In the genomic region with DNA sequence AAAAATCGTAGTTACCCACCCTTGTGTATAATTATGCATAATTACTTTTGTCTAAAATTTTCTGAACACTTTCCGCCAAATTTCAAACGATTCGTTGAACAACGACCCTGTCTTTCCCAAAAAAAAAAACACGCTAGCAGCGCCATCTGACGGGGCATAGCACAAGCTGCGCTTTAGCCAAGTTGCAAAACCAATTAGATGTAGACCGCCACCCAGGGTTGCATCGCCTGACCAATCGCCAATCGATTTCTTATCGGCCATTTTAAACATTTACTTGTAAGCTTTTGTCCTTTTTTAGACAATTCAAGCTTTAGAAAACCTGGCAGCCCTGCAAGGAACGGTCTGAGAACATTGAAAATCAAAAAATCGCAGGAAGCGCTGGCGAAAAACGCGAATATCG, we compare ENCODE assay signal across 1 fruit fly cellular context.
TF ChIP-seq lines count a peak whose summit lies in the region.

Gene CG3556 (plus strand): TSS at position 323 of the 400 bp plus-strand sequence.

TF ChIP-seq in whole organism, embryonic, 481 proteins besides CTCF, POLR2A, EP300 and RAD21 (continued from another document and continues in another):
- TF ChIP-seq dan (GFP tag; IDR thresholded peaks at IDR 0.05; lab: Robert Waterston, UW) = no peak
- TF ChIP-seq Scr (GFP tag; IDR thresholded peaks at IDR 0.05; lab: Robert Waterston, UW; ENCODE audit: partially characterized antibody) = peak; percentile 52
- TF ChIP-seq CG17385 (GFP tag; optimal IDR thresholded peaks at IDR 0.05; lab: Kevin White, UChicago) = no peak
- TF ChIP-seq CG18476 (GFP tag; optimal IDR thresholded peaks at IDR 0.05; lab: Kevin White, UChicago) = no peak
- TF ChIP-seq Lim3 (GFP tag; IDR thresholded peaks at IDR 0.05; lab: Robert Waterston, UW) = no peak
- no peak; the same call in 1 of the 3 replicates for TF ChIP-seq B-H1 (GFP tag; IDR thresholded peaks at IDR 0.05; lab: Robert Waterston, UW)
- no peak for TF ChIP-seq CG4328 (GFP tag; optimal IDR thresholded peaks at IDR 0.05; lab: Kevin White, UChicago)
- no peak for TF ChIP-seq CG12236 (GFP tag; optimal IDR thresholded peaks at IDR 0.05; lab: Kevin White, UChicago)
- TF ChIP-seq slou (GFP tag; optimal IDR thresholded peaks at IDR 0.05; lab: Kevin White, UChicago) = no peak
- TF ChIP-seq CG10147 (GFP tag; optimal IDR thresholded peaks at IDR 0.05; lab: Kevin White, UChicago) = no peak
- peak; percentile 78 for TF ChIP-seq CG15514 (GFP tag; optimal IDR thresholded peaks at IDR 0.05; lab: Kevin White, UChicago)
- 0 out of 2 replicates have a peak, but pooled peaks have one; percentile 7 for TF ChIP-seq klu (GFP tag; IDR thresholded peaks at IDR 0.05; lab: Robert Waterston, UW)
- TF ChIP-seq Adf1 (GFP tag; IDR thresholded peaks at IDR 0.05; lab: Robert Waterston, UW) = no peak
- no peak for TF ChIP-seq CG11398 (GFP tag; optimal IDR thresholded peaks at IDR 0.05; lab: Kevin White, UChicago)
- no peak for TF ChIP-seq Drgx (GFP tag; IDR thresholded peaks at IDR 0.05; lab: Robert Waterston, UW)
- TF ChIP-seq CG1792 (GFP tag; optimal IDR thresholded peaks at IDR 0.05; lab: Kevin White, UChicago) = peak; percentile 30
- 0 out of 2 replicates have a peak, but pooled peaks have one; percentile 17 for TF ChIP-seq Awh (GFP tag; IDR thresholded peaks at IDR 0.05; lab: Robert Waterston, UW)
- no peak for TF ChIP-seq Asciz (GFP tag; optimal IDR thresholded peaks at IDR 0.05; lab: Kevin White, UChicago)
- peak; percentile 19 for TF ChIP-seq CG17186 (GFP tag; optimal IDR thresholded peaks at IDR 0.05; lab: Kevin White, UChicago)
- peak; percentile 74; the same call in 1 of the 2 replicates for TF ChIP-seq chm (GFP tag; IDR thresholded peaks at IDR 0.05; lab: Robert Waterston, UW)
- no peak for TF ChIP-seq vfl (GFP tag; optimal IDR thresholded peaks at IDR 0.05; lab: Kevin White, UChicago)
- TF ChIP-seq CG1024 (GFP tag; IDR thresholded peaks at IDR 0.05; lab: Robert Waterston, UW) = no peak
- no peak for TF ChIP-seq bowl (GFP tag; IDR thresholded peaks at IDR 0.05; lab: Robert Waterston, UW)
- TF ChIP-seq sd (tag; optimal IDR thresholded peaks at IDR 0.05; lab: Kevin White, UChicago) = no peak
- peak; percentile 25 for TF ChIP-seq CG9609 (GFP tag; optimal IDR thresholded peaks at IDR 0.05; lab: Kevin White, UChicago)
- no peak for TF ChIP-seq luna (GFP tag; optimal IDR thresholded peaks at IDR 0.05; lab: Kevin White, UChicago)
- TF ChIP-seq fru (optimal IDR thresholded peaks at IDR 0.05; lab: Kevin White, UChicago) = no peak
- TF ChIP-seq repo (GFP tag; optimal IDR thresholded peaks at IDR 0.05; lab: Kevin White, UChicago) = no peak
- TF ChIP-seq CG42726 (GFP tag; IDR thresholded peaks at IDR 0.05; lab: Robert Waterston, UW; ENCODE audit: partially characterized antibody) = peak; percentile 35; the same call in 1 of the 2 replicates
- TF ChIP-seq org-1 (GFP tag; optimal IDR thresholded peaks at IDR 0.05; lab: Kevin White, UChicago) = peak; percentile 7
- no peak for TF ChIP-seq chn (GFP tag; optimal IDR thresholded peaks at IDR 0.05; lab: Kevin White, UChicago)
- TF ChIP-seq CG7963 (GFP tag; IDR thresholded peaks at IDR 0.05; lab: Robert Waterston, UW; ENCODE audit: partially characterized antibody) = peak; percentile 75
- peak; percentile 96 for TF ChIP-seq Lhr (GFP tag; optimal IDR thresholded peaks at IDR 0.05; lab: Kevin White, UChicago)
- no peak for TF ChIP-seq prd (optimal IDR thresholded peaks at IDR 0.05; lab: Kevin White, UChicago)
- peak; percentile 46; the same call in 2 of the 3 replicates for TF ChIP-seq prd (GFP tag; IDR thresholded peaks at IDR 0.05; lab: Robert Waterston, UW)
- no peak for TF ChIP-seq schlank (tag; optimal IDR thresholded peaks at IDR 0.05; lab: Kevin White, UChicago)
- peak; percentile 57 for TF ChIP-seq CG8290 (GFP tag; optimal IDR thresholded peaks at IDR 0.05; lab: Kevin White, UChicago)
- TF ChIP-seq CG8290 (tag; optimal IDR thresholded peaks at IDR 0.05; lab: Kevin White, UChicago) = peak in 1 of 2 experiments; percentile 61
- TF ChIP-seq gsb (GFP tag; IDR thresholded peaks at IDR 0.05; lab: Robert Waterston, UW) = no peak
- peak; percentile 50 for TF ChIP-seq Sin3A (optimal IDR thresholded peaks at IDR 0.05; lab: Kevin White, UChicago)
- TF ChIP-seq CG14965 (GFP tag; optimal IDR thresholded peaks at IDR 0.05; lab: Kevin White, UChicago; ENCODE audit: borderline replicate concordance) = peak; percentile 99
- no peak for TF ChIP-seq mirr (GFP tag; optimal IDR thresholded peaks at IDR 0.05; lab: Kevin White, UChicago)
- peak; percentile 93 for TF ChIP-seq Dref (GFP tag; IDR thresholded peaks at IDR 0.05; lab: Robert Waterston, UW)
- TF ChIP-seq CG10462 (GFP tag; optimal IDR thresholded peaks at IDR 0.05; lab: Kevin White, UChicago) = no peak
- TF ChIP-seq CG16815 (GFP tag; optimal IDR thresholded peaks at IDR 0.05; lab: Kevin White, UChicago) = no peak
- TF ChIP-seq nmo (GFP tag; optimal IDR thresholded peaks at IDR 0.05; lab: Kevin White, UChicago) = peak; percentile 32
- peak; percentile 45; the same call in 1 of the 2 replicates for TF ChIP-seq CG10959 (GFP tag; IDR thresholded peaks at IDR 0.05; lab: Robert Waterston, UW)
- TF ChIP-seq dmrt99B (tag; optimal IDR thresholded peaks at IDR 0.05; lab: Kevin White, UChicago) = no peak
- TF ChIP-seq eyg (GFP tag; optimal IDR thresholded peaks at IDR 0.05; lab: Kevin White, UChicago) = no peak
- TF ChIP-seq MTF-1 (GFP tag; optimal IDR thresholded peaks at IDR 0.05; lab: Kevin White, UChicago; ENCODE audit: borderline replicate concordance) = peak; percentile 33
- TF ChIP-seq CG30431 (GFP tag; optimal IDR thresholded peaks at IDR 0.05; lab: Kevin White, UChicago) = no peak
- no peak for TF ChIP-seq Tbp (GFP tag; optimal IDR thresholded peaks at IDR 0.05; lab: Kevin White, UChicago)
- TF ChIP-seq wdn (GFP tag; IDR thresholded peaks at IDR 0.05; lab: Robert Waterston, UW) = no peak
- TF ChIP-seq sisA (GFP tag; IDR thresholded peaks at IDR 0.05; lab: Robert Waterston, UW) = peak; percentile 38; the same call in 1 of the 2 replicates
- no peak for TF ChIP-seq CG8478 (optimal IDR thresholded peaks at IDR 0.05; lab: Kevin White, UChicago)
- TF ChIP-seq Six4 (GFP tag; optimal IDR thresholded peaks at IDR 0.05; lab: Kevin White, UChicago) = no peak
- 0 out of 2 replicates have a peak, but pooled peaks have one; percentile 10 for TF ChIP-seq stc (GFP tag; IDR thresholded peaks at IDR 0.05; lab: Robert Waterston, UW)
- peak; percentile 60 for TF ChIP-seq CG3847 (GFP tag; IDR thresholded peaks at IDR 0.05; lab: Robert Waterston, UW)
- no peak for TF ChIP-seq CG10431 (GFP tag; optimal IDR thresholded peaks at IDR 0.05; lab: Kevin White, UChicago)
- TF ChIP-seq unc-4 (GFP tag; IDR thresholded peaks at IDR 0.05; lab: Robert Waterston, UW; ENCODE audit: partially characterized antibody) = peak; percentile 58
- TF ChIP-seq Dbx (GFP tag; IDR thresholded peaks at IDR 0.05; lab: Robert Waterston, UW) = peak; percentile 77
- TF ChIP-seq Doc2 (GFP tag; IDR thresholded peaks at IDR 0.05; lab: Robert Waterston, UW) = no peak
- peak; percentile 34 for TF ChIP-seq btn (GFP tag; optimal IDR thresholded peaks at IDR 0.05; lab: Kevin White, UChicago)
- TF ChIP-seq Dek (tag; optimal IDR thresholded peaks at IDR 0.05; lab: Kevin White, UChicago) = no peak
- no peak for TF ChIP-seq kni (GFP tag; optimal IDR thresholded peaks at IDR 0.05; lab: Kevin White, UChicago)
- TF ChIP-seq gfzf (GFP tag; optimal IDR thresholded peaks at IDR 0.05; lab: Kevin White, UChicago) = peak; percentile 76
- no peak for TF ChIP-seq CG8388 (GFP tag; optimal IDR thresholded peaks at IDR 0.05; lab: Kevin White, UChicago)
- TF ChIP-seq HmgD (GFP tag; optimal IDR thresholded peaks at IDR 0.05; lab: Kevin White, UChicago) = peak; percentile 53
- TF ChIP-seq CG7556 (GFP tag; optimal IDR thresholded peaks at IDR 0.05; lab: Kevin White, UChicago) = no peak
- TF ChIP-seq aop (GFP tag; IDR thresholded peaks at IDR 0.05; lab: Robert Waterston, UW) = no peak
- peak; percentile 31; the same call in 1 of the 2 replicates for TF ChIP-seq CG17612 (GFP tag; IDR thresholded peaks at IDR 0.05; lab: Robert Waterston, UW)
- peak; percentile 22 for TF ChIP-seq CG10979 (tag; optimal IDR thresholded peaks at IDR 0.05; lab: Kevin White, UChicago)
- peak; percentile 7 for TF ChIP-seq Dip3 (GFP tag; optimal IDR thresholded peaks at IDR 0.05; lab: Kevin White, UChicago)
- TF ChIP-seq CG30020 (tag; optimal IDR thresholded peaks at IDR 0.05; lab: Kevin White, UChicago) = no peak
- TF ChIP-seq cad (GFP tag; optimal IDR thresholded peaks at IDR 0.05; lab: Kevin White, UChicago) = no peak
- no peak for TF ChIP-seq CG5245 (GFP tag; optimal IDR thresholded peaks at IDR 0.05; lab: Kevin White, UChicago)
- TF ChIP-seq Mrtf (GFP tag; IDR thresholded peaks at IDR 0.05; lab: Robert Waterston, UW) = 0 out of 3 replicates have a peak, but pooled peaks have one; percentile 26
- TF ChIP-seq Side (GFP tag; optimal IDR thresholded peaks at IDR 0.05; lab: Kevin White, UChicago) = peak; percentile 50
- TF ChIP-seq cato (GFP tag; optimal IDR thresholded peaks at IDR 0.05; lab: Kevin White, UChicago; ENCODE audit: borderline replicate concordance) = peak; percentile 18
- TF ChIP-seq jumu (GFP tag; optimal IDR thresholded peaks at IDR 0.05; lab: Kevin White, UChicago) = peak; percentile 17
- no peak for TF ChIP-seq CG9437 (GFP tag; optimal IDR thresholded peaks at IDR 0.05; lab: Kevin White, UChicago)
- no peak for TF ChIP-seq kay (GFP tag; optimal IDR thresholded peaks at IDR 0.05; lab: Kevin White, UChicago)
- TF ChIP-seq pfk (GFP tag; optimal IDR thresholded peaks at IDR 0.05; lab: Kevin White, UChicago) = peak; percentile 1
- TF ChIP-seq sob (GFP tag; IDR thresholded peaks at IDR 0.05; lab: Robert Waterston, UW) = peak; percentile 75
- TF ChIP-seq E2f1 (GFP tag; IDR thresholded peaks at IDR 0.05; lab: Robert Waterston, UW) = peak; percentile 29; the same call in 1 of the 2 replicates
- TF ChIP-seq CG3995 (GFP tag; optimal IDR thresholded peaks at IDR 0.05; lab: Kevin White, UChicago) = no peak
- peak; percentile 40 for TF ChIP-seq Xbp1 (GFP tag; optimal IDR thresholded peaks at IDR 0.05; lab: Kevin White, UChicago)
- TF ChIP-seq sug (tag; optimal IDR thresholded peaks at IDR 0.05; lab: Kevin White, UChicago) = no peak
- TF ChIP-seq CG2199 (GFP tag; IDR thresholded peaks at IDR 0.05; lab: Robert Waterston, UW) = no peak
- TF ChIP-seq D19A (tag; optimal IDR thresholded peaks at IDR 0.05; lab: Kevin White, UChicago) = no peak
- no peak for TF ChIP-seq CG32767 (GFP tag; IDR thresholded peaks at IDR 0.05; lab: Robert Waterston, UW)
- no peak for TF ChIP-seq corto (GFP tag; optimal IDR thresholded peaks at IDR 0.05; lab: Kevin White, UChicago)
- TF ChIP-seq CG12299 (tag; optimal IDR thresholded peaks at IDR 0.05; lab: Kevin White, UChicago) = no peak
- no peak for TF ChIP-seq sens-2 (GFP tag; IDR thresholded peaks at IDR 0.05; lab: Robert Waterston, UW)
- TF ChIP-seq sna (GFP tag; IDR thresholded peaks at IDR 0.05; lab: Robert Waterston, UW; ENCODE audit: partially characterized antibody) = peak; percentile 32; the same call in 1 of the 2 replicates
- TF ChIP-seq C15 (GFP tag; IDR thresholded peaks at IDR 0.05; lab: Robert Waterston, UW) = no peak
- peak; percentile 59 for TF ChIP-seq CG17328 (GFP tag; IDR thresholded peaks at IDR 0.05; lab: Robert Waterston, UW)
- TF ChIP-seq tgo (GFP tag; IDR thresholded peaks at IDR 0.05; lab: Robert Waterston, UW) = peak; percentile 38; the same call in 1 of the 3 replicates
- TF ChIP-seq Hmr (GFP tag; optimal IDR thresholded peaks at IDR 0.05; lab: Kevin White, UChicago) = peak; percentile 78
- TF ChIP-seq Aef1 (GFP tag; IDR thresholded peaks at IDR 0.05; lab: Robert Waterston, UW) = no peak
- no peak for TF ChIP-seq CG2129 (GFP tag; IDR thresholded peaks at IDR 0.05; lab: Robert Waterston, UW; ENCODE audit: partially characterized antibody)
- no peak for TF ChIP-seq Nf-YC (tag; optimal IDR thresholded peaks at IDR 0.05; lab: Kevin White, UChicago)
- TF ChIP-seq CG14441 (GFP tag; IDR thresholded peaks at IDR 0.05; lab: Robert Waterston, UW) = peak; percentile 66
- TF ChIP-seq CG33213 (GFP tag; optimal IDR thresholded peaks at IDR 0.05; lab: Kevin White, UChicago) = peak; percentile 93
- TF ChIP-seq CG17912 (GFP tag; optimal IDR thresholded peaks at IDR 0.05; lab: Kevin White, UChicago) = no peak
- no peak for TF ChIP-seq gcm2 (GFP tag; optimal IDR thresholded peaks at IDR 0.05; lab: Kevin White, UChicago)
- TF ChIP-seq seq (GFP tag; IDR thresholded peaks at IDR 0.05; lab: Robert Waterston, UW) = no peak
- TF ChIP-seq toy (GFP tag; IDR thresholded peaks at IDR 0.05; lab: Robert Waterston, UW) = no peak
- TF ChIP-seq CG16779 (GFP tag; IDR thresholded peaks at IDR 0.05; lab: Robert Waterston, UW) = peak; percentile 44; the same call in 1 of the 2 replicates
- no peak for TF ChIP-seq lbe (GFP tag; optimal IDR thresholded peaks at IDR 0.05; lab: Kevin White, UChicago)
- no peak for TF ChIP-seq run (tag; optimal IDR thresholded peaks at IDR 0.05; lab: Kevin White, UChicago)
- TF ChIP-seq zen (tag; optimal IDR thresholded peaks at IDR 0.05; lab: Kevin White, UChicago) = peak; percentile 31
- peak; percentile 21 for TF ChIP-seq CG2875 (GFP tag; optimal IDR thresholded peaks at IDR 0.05; lab: Kevin White, UChicago)
- TF ChIP-seq Nf-YA (GFP tag; IDR thresholded peaks at IDR 0.05; lab: Robert Waterston, UW) = no peak
- no peak for TF ChIP-seq trh (GFP tag; optimal IDR thresholded peaks at IDR 0.05; lab: Kevin White, UChicago)
- TF ChIP-seq CG8765 (GFP tag; IDR thresholded peaks at IDR 0.05; lab: Robert Waterston, UW) = no peak
- TF ChIP-seq sr (GFP tag; IDR thresholded peaks at IDR 0.05; lab: Robert Waterston, UW) = peak; percentile 30; the same call in 1 of the 3 replicates
- peak; percentile 49 for TF ChIP-seq CG15601 (tag; optimal IDR thresholded peaks at IDR 0.05; lab: Kevin White, UChicago)
- no peak for TF ChIP-seq CG13894 (tag; optimal IDR thresholded peaks at IDR 0.05; lab: Kevin White, UChicago)
- TF ChIP-seq ATbp (GFP tag; optimal IDR thresholded peaks at IDR 0.05; lab: Kevin White, UChicago) = no peak
- TF ChIP-seq CG11085 (GFP tag; IDR thresholded peaks at IDR 0.05; lab: Robert Waterston, UW) = no peak
- TF ChIP-seq CG4360 (GFP tag; IDR thresholded peaks at IDR 0.05; lab: Robert Waterston, UW) = peak; percentile 11; the same call in 1 of the 2 replicates
- no peak for TF ChIP-seq Hey (tag; optimal IDR thresholded peaks at IDR 0.05; lab: Kevin White, UChicago)
- TF ChIP-seq Dll (GFP tag; IDR thresholded peaks at IDR 0.05; lab: Robert Waterston, UW; ENCODE audit: partially characterized antibody) = peak; percentile 58; the same call in 2 of the 4 replicates
- peak; percentile 14 for TF ChIP-seq Bdp1 (GFP tag; optimal IDR thresholded peaks at IDR 0.05; lab: Kevin White, UChicago)
- TF ChIP-seq en (GFP tag; optimal IDR thresholded peaks at IDR 0.05; lab: Kevin White, UChicago) = no peak
